Fruit fly (Drosophila melanogaster): ENCODE measurements around the gene Sry-beta.
A peak's percentile ranks its signal among the peaks of the same experiment; 100 is the strongest.

Gene Sry-beta

DNA sequence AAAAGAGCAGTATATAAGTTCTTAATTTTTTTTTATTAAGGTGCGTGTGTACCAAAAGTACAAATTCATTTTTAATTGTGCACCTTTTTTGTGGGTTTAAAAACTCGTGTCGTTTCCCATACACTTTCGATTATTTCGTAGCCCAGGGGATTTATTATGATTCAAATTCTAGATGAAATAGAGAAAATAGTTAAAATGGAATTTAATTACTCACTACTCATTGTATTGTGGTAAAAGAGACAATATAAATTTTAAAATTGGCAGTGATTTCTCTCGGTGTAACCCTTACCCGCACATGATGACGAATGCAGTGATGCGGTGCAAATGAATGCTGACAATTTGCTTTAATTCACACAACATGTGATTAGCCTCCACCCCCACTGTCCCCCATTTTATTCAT is 43.7 kb downstream of the Sry-beta start (continued):
- peak; percentile 23 for TF ChIP-seq grau (tag; optimal IDR thresholded peaks at IDR 0.05)
- peak; percentile 35 for TF ChIP-seq CG2678 (tag; optimal IDR thresholded peaks at IDR 0.05)
- TF ChIP-seq CG11723 (GFP tag; optimal IDR thresholded peaks at IDR 0.05) = no peak
- TF ChIP-seq CG7556 (GFP tag; optimal IDR thresholded peaks at IDR 0.05) = no peak
- no peak for TF ChIP-seq HLH4C (GFP tag; IDR thresholded peaks at IDR 0.05; ENCODE audit: partially characterized antibody)
- TF ChIP-seq CG7963 (GFP tag; IDR thresholded peaks at IDR 0.05; ENCODE audit: partially characterized antibody) = no peak
- no peak for TF ChIP-seq CG11456 (GFP tag; IDR thresholded peaks at IDR 0.05)
- TF ChIP-seq NfI (GFP tag; optimal IDR thresholded peaks at IDR 0.05) = no peak
- TF ChIP-seq aop (GFP tag; IDR thresholded peaks at IDR 0.05) = no peak
- TF ChIP-seq B-H2 (GFP tag; optimal IDR thresholded peaks at IDR 0.05) = no peak
- TF ChIP-seq CG11085 (GFP tag; IDR thresholded peaks at IDR 0.05) = no peak
- no peak for TF ChIP-seq pita (GFP tag; optimal IDR thresholded peaks at IDR 0.05)
- no peak for TF ChIP-seq CG3163 (GFP tag; optimal IDR thresholded peaks at IDR 0.05)
- peak in 1 of 2 experiments; percentile 44 for TF ChIP-seq Hr51 (GFP tag; optimal IDR thresholded peaks at IDR 0.05)
- no peak for TF ChIP-seq Usf (GFP tag; optimal IDR thresholded peaks at IDR 0.05)
- TF ChIP-seq CG7372 (GFP tag; IDR thresholded peaks at IDR 0.05) = no peak
- no peak for TF ChIP-seq CG7745 (tag; optimal IDR thresholded peaks at IDR 0.05)
- no peak for TF ChIP-seq wek (GFP tag; optimal IDR thresholded peaks at IDR 0.05)
- no peak for TF ChIP-seq kay (GFP tag; optimal IDR thresholded peaks at IDR 0.05)
- no peak for TF ChIP-seq B-H1 (GFP tag; IDR thresholded peaks at IDR 0.05)
- TF ChIP-seq MESR4 (GFP tag; optimal IDR thresholded peaks at IDR 0.05) = no peak
- no peak for TF ChIP-seq rib (GFP tag; IDR thresholded peaks at IDR 0.05)
- no peak for TF ChIP-seq gro (GFP tag; optimal IDR thresholded peaks at IDR 0.05)
- TF ChIP-seq Lhr (GFP tag; optimal IDR thresholded peaks at IDR 0.05) = no peak
- no peak for TF ChIP-seq CG4328 (GFP tag; optimal IDR thresholded peaks at IDR 0.05)
- no peak for TF ChIP-seq stwl (tag; optimal IDR thresholded peaks at IDR 0.05)
- TF ChIP-seq ATbp (GFP tag; optimal IDR thresholded peaks at IDR 0.05) = no peak
- no peak for TF ChIP-seq sug (tag; optimal IDR thresholded peaks at IDR 0.05)
- TF ChIP-seq CG10565 (GFP tag; optimal IDR thresholded peaks at IDR 0.05) = no peak
- TF ChIP-seq yki (optimal IDR thresholded peaks at IDR 0.05) = no peak
- no peak for TF ChIP-seq zen2 (GFP tag; IDR thresholded peaks at IDR 0.05; ENCODE audit: partially characterized antibody)
- TF ChIP-seq tna (GFP tag; IDR thresholded peaks at IDR 0.05; ENCODE audit: partially characterized antibody) = no peak
- no peak for TF ChIP-seq jing (GFP tag; optimal IDR thresholded peaks at IDR 0.05)
- no peak for TF ChIP-seq CG14050 (GFP tag; IDR thresholded peaks at IDR 0.05)
- TF ChIP-seq H2.0 (GFP tag; IDR thresholded peaks at IDR 0.05) = no peak
- no peak for TF ChIP-seq so (GFP tag; IDR thresholded peaks at IDR 0.05)

dm6 chr3R:30084137-30084536 is 44.6 kb downstream of the Sry-beta start:
- no peak for TF ChIP-seq disco-r (GFP tag; optimal IDR thresholded peaks at IDR 0.05)
- TF ChIP-seq hth (optimal IDR thresholded peaks at IDR 0.05) = no peak
- no peak for TF ChIP-seq crol (GFP tag; IDR thresholded peaks at IDR 0.05)
- no peak for TF ChIP-seq twi (tag; optimal IDR thresholded peaks at IDR 0.05)
- no peak for TF ChIP-seq slp2 (GFP tag; optimal IDR thresholded peaks at IDR 0.05)
- TF ChIP-seq gem (tag; optimal IDR thresholded peaks at IDR 0.05) = peak; percentile 4
- no peak for TF ChIP-seq tin (GFP tag; optimal IDR thresholded peaks at IDR 0.05)
- peak; percentile 9 for TF ChIP-seq CG11504 (tag; optimal IDR thresholded peaks at IDR 0.05)
- TF ChIP-seq Dbx (GFP tag; IDR thresholded peaks at IDR 0.05) = no peak
- TF ChIP-seq CG9215 (GFP tag; IDR thresholded peaks at IDR 0.05) = no peak
- TF ChIP-seq CG11398 (GFP tag; optimal IDR thresholded peaks at IDR 0.05) = no peak
- no peak for TF ChIP-seq gcm2 (GFP tag; optimal IDR thresholded peaks at IDR 0.05)
- TF ChIP-seq CG9817 (tag; optimal IDR thresholded peaks at IDR 0.05) = no peak
- TF ChIP-seq CG13775 (GFP tag; optimal IDR thresholded peaks at IDR 0.05) = no peak
- no peak for TF ChIP-seq dati (GFP tag; IDR thresholded peaks at IDR 0.05)
- no peak for TF ChIP-seq CG13287 (GFP tag; IDR thresholded peaks at IDR 0.05; ENCODE audit: partially characterized antibody)
- no peak for TF ChIP-seq Dref (GFP tag; IDR thresholded peaks at IDR 0.05)

Measured in whole organism, embryonic.